Fruit fly (Drosophila melanogaster) whole organism, prepupa: Measurements from ENCODE around the gene Or67c.

Experiments
- Blimp-1 ChIP-seq: fragments of 200-800 bp; sonication (Bioruptor generic); optimal IDR thresholded peaks from 3 replicates; lab custom pipeline; 2017; ENCODE audit warnings: missing biosample characterization, missing genetic modification characterization, mild to moderate bottlenecking, moderate library complexity, missing genetic modification reagents
- CG10669 ChIP-seq: fragments of 200-800 bp; sonication (Bioruptor generic); optimal IDR thresholded peaks from 3 replicates; lab custom pipeline; 2018; ENCODE audit warnings: missing biosample characterization, mild to moderate bottlenecking, missing genetic modification characterization, moderate library complexity
- CG11294 ChIP-seq: fragments of 200-800 bp; sonication (Bioruptor generic); IDR thresholded peaks from 2 replicates; pipeline ENCODE4 v1.3.6; 2022; ENCODE audit warnings: missing biosample characterization, missing genetic modification characterization
- CG11762 ChIP-seq: fragments of 200-800 bp; sonication (Bioruptor generic); optimal IDR thresholded peaks from 3 replicates; lab custom pipeline; 2016; ENCODE audit warnings: missing biosample characterization, missing genetic modification characterization; ENCODE audit not compliant: insufficient read depth
- CG11902 ChIP-seq: fragments of 200-800 bp; sonication (Bioruptor generic); optimal IDR thresholded peaks from 3 replicates; lab custom pipeline; 2016; ENCODE audit warnings: missing biosample characterization, missing genetic modification characterization
- CG15336 ChIP-seq: fragments of 200-800 bp; sonication (Bioruptor generic); IDR thresholded peaks from 2 replicates; pipeline ENCODE4 v1.3.6; 2022; ENCODE audit warnings: missing biosample characterization, missing genetic modification characterization
- CG1621 ChIP-seq: fragments of 200-800 bp; sonication (Bioruptor generic); optimal IDR thresholded peaks from 3 replicates; lab custom pipeline; 2018; ENCODE audit warnings: missing biosample characterization, mild to moderate bottlenecking, missing genetic modification characterization
- CG3032 ChIP-seq: fragments of 200-800 bp; optimal IDR thresholded peaks from 2 replicates; lab custom pipeline; 2019; ENCODE audit warnings: missing biosample characterization, mild to moderate bottlenecking, missing genetic modification characterization, moderate library complexity
- CG31627 ChIP-seq: fragments of 200-800 bp; sonication (Bioruptor generic); optimal IDR thresholded peaks from 3 replicates; lab custom pipeline; 2016; ENCODE audit warnings: missing biosample characterization, missing genetic modification characterization
- CG34406 ChIP-seq: fragments of 200-800 bp; sonication (Bioruptor generic); optimal IDR thresholded peaks from 3 replicates; lab custom pipeline; 2016; ENCODE audit warnings: missing biosample characterization, missing genetic modification characterization
- CG3919 ChIP-seq: fragments of 200-800 bp; sonication (Bioruptor generic); optimal IDR thresholded peaks from 3 replicates; lab custom pipeline; 2016; ENCODE audit warnings: missing biosample characterization, missing genetic modification characterization
- CG4318 ChIP-seq: fragments of 200-800 bp; sonication (Bioruptor generic); optimal IDR thresholded peaks from 3 replicates; lab custom pipeline; 2017; ENCODE audit warnings: missing biosample characterization, mild to moderate bottlenecking, missing genetic modification characterization
- CG6276 ChIP-seq: fragments of 200-800 bp; sonication (Bioruptor generic); optimal IDR thresholded peaks from 2 replicates; lab custom pipeline; 2017; ENCODE audit warnings: missing biosample characterization, mild to moderate bottlenecking, missing genetic modification characterization
- CG6792 ChIP-seq: fragments of 200-800 bp; sonication (Bioruptor generic); optimal IDR thresholded peaks from 3 replicates; lab custom pipeline; 2016; ENCODE audit warnings: missing biosample characterization, missing genetic modification characterization
- CG6808 ChIP-seq: fragments of 200-800 bp; sonication (Bioruptor generic); optimal IDR thresholded peaks from 3 replicates; lab custom pipeline; 2017; ENCODE audit warnings: missing biosample characterization, missing genetic modification characterization, mild to moderate bottlenecking, moderate library complexity, missing genetic modification reagents
- CG6854 ChIP-seq: fragments of 200-800 bp; sonication (Bioruptor generic); optimal IDR thresholded peaks from 2 replicates; lab custom pipeline; 2017; ENCODE audit warnings: missing biosample characterization, mild to moderate bottlenecking, missing genetic modification characterization
- CG7368 ChIP-seq: fragments of 200-800 bp; sonication (Bioruptor generic); optimal IDR thresholded peaks from 3 replicates; lab custom pipeline; 2016; ENCODE audit warnings: missing biosample characterization, missing genetic modification characterization
- CG8119 ChIP-seq: fragments of 200-800 bp; sonication (Bioruptor generic); IDR thresholded peaks from 3 replicates; pipeline ENCODE4 v1.3.6; 2022; ENCODE audit warnings: missing biosample characterization, missing genetic modification characterization
- CG8319 ChIP-seq: fragments of 200-800 bp; sonication (Bioruptor generic); optimal IDR thresholded peaks from 3 replicates; lab custom pipeline; 2016; ENCODE audit warnings: missing biosample characterization, missing genetic modification characterization
- CG8632 ChIP-seq: fragments of 200-800 bp; sonication (Bioruptor generic); optimal IDR thresholded peaks from 3 replicates; lab custom pipeline; 2016; ENCODE audit warnings: missing biosample characterization, missing genetic modification characterization
- CG9139 ChIP-seq: fragments of 200-800 bp; sonication (Bioruptor generic); optimal IDR thresholded peaks from 3 replicates; lab custom pipeline; 2017; ENCODE audit warnings: missing biosample characterization, mild to moderate bottlenecking, missing genetic modification characterization
- Eip75B ChIP-seq: fragments of 200-800 bp; sonication (Bioruptor generic); optimal IDR thresholded peaks from 3 replicates; lab custom pipeline; 2016; ENCODE audit warnings: missing biosample characterization, missing genetic modification characterization
- Eip78C ChIP-seq: fragments of 200-800 bp; sonication (Bioruptor generic); peaks from one replicate; lab custom pipeline; 2016; ENCODE audit warnings: missing biosample characterization, missing genetic modification characterization
- Eip93F ChIP-seq: fragments of 200-800 bp; sonication (Bioruptor generic); optimal IDR thresholded peaks from 2 replicates; lab custom pipeline; 2016; ENCODE audit warnings: missing biosample characterization, mild to moderate bottlenecking, missing genetic modification characterization
- Ets96B ChIP-seq: fragments of 200-800 bp; optimal IDR thresholded peaks from 2 replicates; lab custom pipeline; 2019; ENCODE audit warnings: missing biosample characterization, mild to moderate bottlenecking, missing genetic modification characterization, moderate library complexity
- Gug ChIP-seq: fragments of 200-800 bp; sonication (Bioruptor generic); IDR thresholded peaks from 2 replicates; pipeline ENCODE4 v1.3.6; 2022; ENCODE audit warnings: missing biosample characterization, missing genetic modification characterization
- Hr38 ChIP-seq: sonication (Bioruptor generic); optimal IDR thresholded peaks from 2 replicates; lab custom pipeline; 2016; ENCODE audit warnings: missing biosample characterization, missing genetic modification characterization
- Hr39 ChIP-seq: fragments of 200-800 bp; sonication (Bioruptor generic); optimal IDR thresholded peaks from 2 replicates; lab custom pipeline; 2016; ENCODE audit warnings: missing biosample characterization, missing genetic modification characterization
- Hr4 ChIP-seq: fragments of 200-800 bp; sonication (Bioruptor generic); optimal IDR thresholded peaks from 3 replicates; lab custom pipeline; 2016; ENCODE audit warnings: missing biosample characterization, missing genetic modification characterization
- Lpt ChIP-seq: fragments of 200-800 bp; sonication (Bioruptor generic); optimal IDR thresholded peaks from 3 replicates; lab custom pipeline; 2016; ENCODE audit warnings: missing biosample characterization, missing genetic modification characterization
- Met ChIP-seq: fragments of 200-800 bp; sonication (Bioruptor generic); optimal IDR thresholded peaks from 3 replicates; lab custom pipeline; 2016; ENCODE audit warnings: missing biosample characterization, missing genetic modification characterization
- OdsH ChIP-seq: fragments of 200-800 bp; sonication (Bioruptor generic); optimal IDR thresholded peaks from 3 replicates; lab custom pipeline; 2016; ENCODE audit warnings: missing biosample characterization, missing genetic modification characterization
- Smox ChIP-seq: fragments of 200-800 bp; sonication (Bioruptor generic); optimal IDR thresholded peaks from 3 replicates; lab custom pipeline; 2016; ENCODE audit warnings: missing biosample characterization, missing genetic modification characterization
- Sox102F ChIP-seq: fragments of 200-800 bp; sonication (Bioruptor generic); optimal IDR thresholded peaks from 2 replicates; lab custom pipeline; 2016; ENCODE audit warnings: missing biosample characterization, mild to moderate bottlenecking, missing genetic modification characterization
- Sox15 ChIP-seq: fragments of 200-800 bp; sonication (Bioruptor generic); optimal IDR thresholded peaks from 3 replicates; lab custom pipeline; 2016; ENCODE audit warnings: missing biosample characterization, missing genetic modification characterization
- achi ChIP-seq: fragments of 200-800 bp; sonication (Bioruptor generic); optimal IDR thresholded peaks from 3 replicates; lab custom pipeline; 2016; ENCODE audit warnings: missing biosample characterization, missing genetic modification characterization
- acj6 ChIP-seq: fragments of 200-800 bp; sonication (Bioruptor generic); optimal IDR thresholded peaks from 3 replicates; lab custom pipeline; 2016; ENCODE audit warnings: missing biosample characterization, missing genetic modification characterization
- cyc ChIP-seq: fragments of 200-800 bp; sonication (Bioruptor generic); optimal IDR thresholded peaks from 3 replicates; lab custom pipeline; 2016; ENCODE audit warnings: missing biosample characterization, missing genetic modification characterization
- dac ChIP-seq: fragments of 200-800 bp; sonication (Bioruptor generic); optimal IDR thresholded peaks from 2 replicates; lab custom pipeline; 2017; ENCODE audit warnings: missing biosample characterization, mild to moderate bottlenecking, missing genetic modification characterization
- dsx ChIP-seq: fragments of 200-800 bp; optimal IDR thresholded peaks from 3 replicates; lab custom pipeline; 2019; ENCODE audit warnings: missing biosample characterization, mild to moderate bottlenecking, missing genetic modification characterization, moderate library complexity; ENCODE audit not compliant: poor library complexity, severe bottlenecking
- esn ChIP-seq: fragments of 200-800 bp; sonication (Bioruptor generic); optimal IDR thresholded peaks from 2 replicates; lab custom pipeline; 2016; ENCODE audit warnings: missing biosample characterization, mild to moderate bottlenecking, missing genetic modification characterization, moderate library complexity
- fd59A ChIP-seq: fragments of 200-800 bp; sonication (Bioruptor generic); optimal IDR thresholded peaks from 2 replicates; lab custom pipeline; 2017; ENCODE audit warnings: missing biosample characterization, mild to moderate bottlenecking, missing genetic modification characterization, missing genetic modification reagents
- fd85E ChIP-seq: fragments of 200-800 bp; sonication (Bioruptor generic); optimal IDR thresholded peaks from 3 replicates; lab custom pipeline; 2016; ENCODE audit warnings: missing biosample characterization, missing genetic modification characterization
- fkh ChIP-seq: fragments of 200-800 bp; sonication (Bioruptor generic); optimal IDR thresholded peaks from 3 replicates; lab custom pipeline; 2017; ENCODE audit warnings: missing biosample characterization, mild to moderate bottlenecking, missing genetic modification characterization, moderate library complexity
- net ChIP-seq: fragments of 200-800 bp; sonication (Bioruptor generic); optimal IDR thresholded peaks from 3 replicates; lab custom pipeline; 2016; ENCODE audit warnings: missing biosample characterization, missing genetic modification characterization
- pdm3 ChIP-seq: fragments of 200-800 bp; sonication (Bioruptor generic); optimal IDR thresholded peaks from 3 replicates; lab custom pipeline; 2016; ENCODE audit warnings: missing biosample characterization, missing genetic modification characterization
- salr ChIP-seq, 2 experiments: fragments of 200-800 bp; sonication (Bioruptor generic); optimal IDR thresholded peaks; 3 replicates each; lab custom pipeline; 2016 to 2018; ENCODE audit warnings: missing biosample characterization in 2 of 2, missing genetic modification characterization in 2 of 2, mild to moderate bottlenecking in 1 of 2
- spab ChIP-seq: fragments of 200-800 bp; sonication (Bioruptor generic); optimal IDR thresholded peaks from 2 replicates; lab custom pipeline; 2017; ENCODE audit warnings: missing biosample characterization, mild to moderate bottlenecking, missing genetic modification characterization, missing genetic modification reagents
- ss ChIP-seq, 2 experiments: fragments of 200-800 bp; sonication (Bioruptor generic); optimal IDR thresholded peaks; 2 replicates in 1 of 2; 3 replicates in 1 of 2; lab custom pipeline; 2017 to 2018; ENCODE audit warnings: mild to moderate bottlenecking in 2 of 2, missing biosample characterization in 2 of 2, missing genetic modification characterization in 2 of 2, moderate library complexity in 1 of 2
- svp ChIP-seq: fragments of 200-800 bp; sonication (Bioruptor generic); peaks from one replicate; lab custom pipeline; 2016; ENCODE audit warnings: missing biosample characterization, missing genetic modification characterization
- topi ChIP-seq: fragments of 200-800 bp; sonication (Bioruptor generic); optimal IDR thresholded peaks from 3 replicates; lab custom pipeline; 2016; ENCODE audit warnings: missing biosample characterization, missing genetic modification characterization

Or67c gene

dm6 chr3L:10206226-10206968 is 38.1 kb downstream of the Or67c start:
- no peak for TF ChIP-seq Gug (GFP tag; lab: Robert Waterston, UW)
- TF ChIP-seq Eip75B: peak; percentile 35
- TF ChIP-seq esn: no peak
- peak; percentile 46 for TF ChIP-seq pdm3 (GFP tag; lab: Kevin White, UChicago)
- TF ChIP-seq Hr38 (GFP tag; lab: Kevin White, UChicago): no peak
- TF ChIP-seq salr (GFP tag; optimal IDR thresholded peaks at IDR 0.05; lab: Kevin White, UChicago): peak in 1 of 2 experiments; percentile 33
- peak; percentile 10 for TF ChIP-seq CG8319 (GFP tag; lab: Kevin White, UChicago)
- TF ChIP-seq CG8119 (GFP tag; lab: Robert Waterston, UW): peak; percentile 33; the same call in 1 of the 3 replicates
- no peak for TF ChIP-seq CG31627 (GFP tag; lab: Kevin White, UChicago)
- TF ChIP-seq topi: peak; percentile 31
- TF ChIP-seq CG3919 (GFP tag; lab: Kevin White, UChicago): peak; percentile 40
- TF ChIP-seq CG11762 (GFP tag; lab: Kevin White, UChicago): no peak
- peak; percentile 32 for TF ChIP-seq acj6 (GFP tag; lab: Kevin White, UChicago)
- peak; percentile 31 for TF ChIP-seq Lpt
- TF ChIP-seq net (GFP tag; lab: Kevin White, UChicago): peak; percentile 18
- TF ChIP-seq Hr39: no peak
- no peak for TF ChIP-seq CG11294
- TF ChIP-seq dac (GFP tag; lab: Kevin White, UChicago): no peak
- TF ChIP-seq achi: peak; percentile 29
- no peak for TF ChIP-seq dsx (GFP tag; lab: Kevin White, UChicago)
- TF ChIP-seq spab (GFP tag; lab: Kevin White, UChicago): no peak
- peak; percentile 41 for TF ChIP-seq CG4318 (GFP tag; lab: Kevin White, UChicago)
- TF ChIP-seq CG6854 (GFP tag; lab: Kevin White, UChicago): no peak
- no peak for TF ChIP-seq CG7368 (GFP tag; lab: Kevin White, UChicago)
- TF ChIP-seq ss (GFP tag; optimal IDR thresholded peaks at IDR 0.05; lab: Kevin White, UChicago): no peak
- no peak for TF ChIP-seq Sox102F (GFP tag; lab: Kevin White, UChicago)
- TF ChIP-seq CG6276 (GFP tag; lab: Kevin White, UChicago): peak; percentile 24
- no peak for TF ChIP-seq CG10669 (GFP tag; lab: Kevin White, UChicago)
- TF ChIP-seq CG34406: peak; percentile 54
- TF ChIP-seq CG8632 (GFP tag; lab: Kevin White, UChicago): peak; percentile 27
- TF ChIP-seq svp: peak; percentile 28
- no peak for TF ChIP-seq CG6808 (GFP tag; lab: Kevin White, UChicago)
- no peak for TF ChIP-seq Eip93F (GFP tag; lab: Kevin White, UChicago)
- TF ChIP-seq Sox15 (GFP tag; lab: Kevin White, UChicago): no peak
- peak; percentile 84 for TF ChIP-seq Blimp-1
- peak; percentile 33 for TF ChIP-seq CG6792
- no peak for TF ChIP-seq CG1621 (tag; lab: Kevin White, UChicago)
- peak; percentile 27 for TF ChIP-seq Met (GFP tag; lab: Kevin White, UChicago)
- TF ChIP-seq CG3032 (tag; lab: Kevin White, UChicago): no peak
- peak; percentile 70 for TF ChIP-seq Hr4
- TF ChIP-seq OdsH (GFP tag; lab: Kevin White, UChicago): peak; percentile 52
- no peak for TF ChIP-seq fd59A
- TF ChIP-seq cyc (GFP tag; lab: Kevin White, UChicago): no peak
- peak; percentile 58 for TF ChIP-seq CG15336
- no peak for TF ChIP-seq Ets96B (tag; lab: Kevin White, UChicago)
- no peak for TF ChIP-seq CG9139 (GFP tag; lab: Kevin White, UChicago)
- TF ChIP-seq Eip78C (GFP tag; lab: Kevin White, UChicago): peak; percentile 91
- TF ChIP-seq fd85E (GFP tag; lab: Kevin White, UChicago): no peak
- peak; percentile 31 for TF ChIP-seq Smox
- TF ChIP-seq fkh (GFP tag; lab: Kevin White, UChicago): peak; percentile 24
- peak; percentile 29 for TF ChIP-seq CG11902 (GFP tag; lab: Kevin White, UChicago)
